Fruit fly (Drosophila melanogaster) whole organism, embryonic: ENCODE results near the gene Eip63E.
A peak's percentile ranks its signal among the peaks of the same experiment; 100 is the strongest.

Source experiments
- Ada2b ChIP-seq: fragments of 200-800 bp; sonication (Bioruptor generic); IDR thresholded peaks from 2 replicates; pipeline ENCODE4 v1.3.6; 2022; ENCODE audit warnings: missing biosample characterization, missing genetic modification characterization
- B-H1 ChIP-seq: fragments of 200-800 bp; sonication (Bioruptor generic); IDR thresholded peaks from 3 replicates; pipeline ENCODE4 v1.3.6; 2022; ENCODE audit warnings: missing biosample characterization, missing genetic modification characterization
- CG11695 ChIP-seq: fragments of 200-800 bp; sonication (Bioruptor generic); IDR thresholded peaks from 3 replicates; pipeline ENCODE4 v1.3.6; 2022; ENCODE audit warnings: missing biosample characterization, missing genetic modification characterization
- CG12659 ChIP-seq: fragments of 200-800 bp; sonication (Bioruptor generic); optimal IDR thresholded peaks from 3 replicates; lab custom pipeline; 2017; ENCODE audit warnings: mild to moderate bottlenecking, missing biosample characterization, missing genetic modification reagents, missing genetic modification characterization
- CG13123 ChIP-seq: fragments of 200-800 bp; sonication (Bioruptor generic); optimal IDR thresholded peaks from 2 replicates; lab custom pipeline; 2016; ENCODE audit warnings: missing biosample characterization, missing genetic modification characterization
- CG14014 ChIP-seq: fragments of 200-800 bp; sonication (Bioruptor generic); IDR thresholded peaks from 2 replicates; pipeline ENCODE4 v1.3.6; 2022; ENCODE audit warnings: missing biosample characterization, missing genetic modification characterization
- CG14050 ChIP-seq: fragments of 200-800 bp; sonication (Bioruptor generic); IDR thresholded peaks from 3 replicates; pipeline ENCODE4 v1.3.6; 2022; ENCODE audit warnings: missing biosample characterization, missing genetic modification characterization
- CG1529 ChIP-seq: fragments of 200-800 bp; sonication (Bioruptor generic); optimal IDR thresholded peaks from 3 replicates; lab custom pipeline; 2018; ENCODE audit warnings: missing biosample characterization, missing genetic modification characterization
- CG18619 ChIP-seq: fragments of 200-800 bp; sonication (Bioruptor generic); optimal IDR thresholded peaks from 3 replicates; lab custom pipeline; 2017; ENCODE audit warnings: missing biosample characterization, mild to moderate bottlenecking, missing genetic modification characterization
- CG2129 ChIP-seq: fragments of 200-800 bp; sonication (Bioruptor generic); IDR thresholded peaks from 2 replicates; pipeline ENCODE4 v1.3.6; 2022; ENCODE audit warnings: missing biosample characterization, missing genetic modification characterization; ENCODE audit not compliant: partially characterized antibody
- CG2199 ChIP-seq: fragments of 200-800 bp; sonication (Bioruptor generic); IDR thresholded peaks from 3 replicates; pipeline ENCODE4 v1.3.6; 2022; ENCODE audit warnings: missing biosample characterization, missing genetic modification characterization
- CG2678 ChIP-seq: fragments of 200-800 bp; sonication (Bioruptor generic); optimal IDR thresholded peaks from 3 replicates; lab custom pipeline; 2019; ENCODE audit warnings: missing biosample characterization, mild to moderate bottlenecking, missing genetic modification characterization, moderate library complexity
- CG2889 ChIP-seq: fragments of 200-800 bp; sonication (Bioruptor generic); IDR thresholded peaks from 3 replicates; pipeline ENCODE4 v1.3.6; 2022; ENCODE audit warnings: missing biosample characterization, missing genetic modification characterization
- CG30020 ChIP-seq: fragments of 200-800 bp; optimal IDR thresholded peaks from 2 replicates; lab custom pipeline; 2019; ENCODE audit warnings: missing biosample characterization, mild to moderate bottlenecking, missing genetic modification characterization, moderate library complexity
- CG31224 ChIP-seq: fragments of 200-800 bp; sonication (Bioruptor generic); IDR thresholded peaks from 2 replicates; pipeline ENCODE4 v1.3.6; 2022; ENCODE audit warnings: missing biosample characterization, missing genetic modification characterization
- CG3281 ChIP-seq: fragments of 200-800 bp; sonication (Bioruptor generic); optimal IDR thresholded peaks from 3 replicates; lab custom pipeline; 2017; ENCODE audit warnings: missing biosample characterization, mild to moderate bottlenecking, missing genetic modification characterization
- CG3847 ChIP-seq: fragments of 200-800 bp; sonication (Bioruptor generic); IDR thresholded peaks from 2 replicates; pipeline ENCODE4 v1.3.6; 2022; ENCODE audit warnings: missing biosample characterization, missing genetic modification characterization
- CG6791 ChIP-seq: fragments of 200-800 bp; sonication (Bioruptor generic); IDR thresholded peaks from 3 replicates; pipeline ENCODE4 v1.3.6; 2022; ENCODE audit warnings: missing biosample characterization, missing genetic modification characterization; ENCODE audit not compliant: partially characterized antibody
- CG7786 ChIP-seq: fragments of 200-800 bp; sonication (Bioruptor generic); optimal IDR thresholded peaks from 2 replicates; lab custom pipeline; 2016; ENCODE audit warnings: missing biosample characterization, missing genetic modification characterization
- CG8359 ChIP-seq: fragments of 200-800 bp; sonication (Bioruptor generic); optimal IDR thresholded peaks from 2 replicates; lab custom pipeline; 2017; ENCODE audit warnings: missing biosample characterization, mild to moderate bottlenecking, missing genetic modification characterization, borderline replicate concordance
- CHES-1-like ChIP-seq: fragments of 200-800 bp; sonication (Bioruptor generic); optimal IDR thresholded peaks from 2 replicates; lab custom pipeline; 2016; ENCODE audit warnings: missing biosample characterization, missing genetic modification characterization
- H2.0 ChIP-seq: fragments of 200-800 bp; sonication (Bioruptor generic); IDR thresholded peaks from 2 replicates; pipeline ENCODE4 v1.3.6; 2022; ENCODE audit warnings: missing biosample characterization, missing genetic modification characterization
- Hr3 ChIP-seq: fragments of 200-800 bp; sonication (Bioruptor generic); optimal IDR thresholded peaks from 3 replicates; lab custom pipeline; 2016; ENCODE audit warnings: missing biosample characterization, missing genetic modification characterization
- NC2β ChIP-seq: fragments of 200-800 bp; sonication (Bioruptor generic); optimal IDR thresholded peaks from 2 replicates; lab custom pipeline; 2016; ENCODE audit warnings: missing biosample characterization, missing genetic modification characterization
- Pdp1 ChIP-seq, 2 experiments: fragments of 200-800 bp; sonication (Bioruptor generic); optimal IDR thresholded peaks; 3 replicates each; lab custom pipeline; 2016; ENCODE audit warnings: missing biosample characterization in 2 of 2, missing genetic modification characterization in 2 of 2, mild to moderate bottlenecking in 1 of 2, moderate library complexity in 1 of 2
- Rfx ChIP-seq: fragments of 200-800 bp; sonication (Bioruptor generic); IDR thresholded peaks from 2 replicates; pipeline ENCODE4 v1.3.6; 2022; ENCODE audit warnings: missing biosample characterization, missing genetic modification characterization
- Sox102F ChIP-seq: fragments of 200-800 bp; sonication (Bioruptor generic); optimal IDR thresholded peaks from 2 replicates; lab custom pipeline; 2018; ENCODE audit warnings: missing biosample characterization, mild to moderate bottlenecking, missing genetic modification characterization, moderate library complexity
- Stat92E ChIP-seq, 3 experiments: fragments of >200 bp in 2 of 3; fragments of 200-800 bp in 1 of 3; sonication (Bioruptor generic) in 1 of 3; optimal IDR thresholded peaks; 2 replicates each; lab custom pipeline; 2017 to 2019; ENCODE audit warnings: missing biosample characterization in 3 of 3, missing genetic modification characterization in 3 of 3, mild to moderate bottlenecking in 1 of 3, moderate library complexity in 1 of 3
- bcd ChIP-seq: fragments of 200-800 bp; sonication (Bioruptor generic); optimal IDR thresholded peaks from 2 replicates; lab custom pipeline; 2017; ENCODE audit warnings: missing biosample characterization, mild to moderate bottlenecking, missing genetic modification characterization
- cad ChIP-seq: fragments of >200 bp; optimal IDR thresholded peaks from 2 replicates; lab custom pipeline; 2017; ENCODE audit warnings: missing biosample characterization, missing genetic modification characterization
- chif ChIP-seq, 2 experiments: fragments of 200-800 bp; sonication (Bioruptor generic); optimal IDR thresholded peaks; 3 replicates each; lab custom pipeline; 2016; ENCODE audit warnings: missing biosample characterization in 2 of 2, missing genetic modification characterization in 2 of 2
- crc ChIP-seq: fragments of 200-800 bp; sonication (Bioruptor generic); optimal IDR thresholded peaks from 2 replicates; lab custom pipeline; 2016; ENCODE audit warnings: missing biosample characterization, missing genetic modification characterization
- dmrt99B ChIP-seq: fragments of 200-800 bp; sonication (Bioruptor generic); optimal IDR thresholded peaks from 2 replicates; lab custom pipeline; 2018; ENCODE audit warnings: missing biosample characterization, mild to moderate bottlenecking, missing genetic modification characterization, moderate library complexity
- dysf ChIP-seq: fragments of 200-800 bp; sonication (Bioruptor generic); IDR thresholded peaks from 3 replicates; pipeline ENCODE4 v1.3.6; 2022; ENCODE audit warnings: missing biosample characterization, missing genetic modification characterization
- en ChIP-seq: fragments of 200-800 bp; sonication (Bioruptor generic); optimal IDR thresholded peaks from 2 replicates; lab custom pipeline; 2016; ENCODE audit warnings: missing biosample characterization, missing genetic modification characterization
- eve ChIP-seq, 2 experiments: fragments of >200 bp; optimal IDR thresholded peaks; 2 replicates each; lab custom pipeline; 2017; ENCODE audit warnings: missing biosample characterization in 2 of 2, missing genetic modification characterization in 2 of 2
- gce ChIP-seq: fragments of 200-800 bp; sonication (Bioruptor generic); IDR thresholded peaks from 3 replicates; pipeline ENCODE4 v1.3.6; 2022; ENCODE audit warnings: missing biosample characterization, missing genetic modification characterization
- grau ChIP-seq: fragments of 200-800 bp; optimal IDR thresholded peaks from 3 replicates; lab custom pipeline; 2019; ENCODE audit warnings: missing biosample characterization, mild to moderate bottlenecking, missing genetic modification characterization, moderate library complexity
- hkb ChIP-seq, 2 experiments: fragments of 200-800 bp in 1 of 2; fragments of >200 bp in 1 of 2; sonication (Bioruptor generic) in 1 of 2; IDR thresholded peaks in 1 of 2; optimal IDR thresholded peaks in 1 of 2; 2 replicates each; pipeline versions ENCODE4 v1.3.6 to Lab custom; 2017 to 2022; ENCODE audit warnings: missing biosample characterization in 1 of 2, missing genetic modification characterization in 1 of 2
- kah ChIP-seq: fragments of 200-800 bp; sonication (Bioruptor generic); optimal IDR thresholded peaks from 2 replicates; lab custom pipeline; 2018; ENCODE audit warnings: missing biosample characterization, mild to moderate bottlenecking, missing genetic modification characterization
- lab ChIP-seq: fragments of 200-800 bp; sonication (Bioruptor generic); optimal IDR thresholded peaks from 3 replicates; lab custom pipeline; 2017; ENCODE audit warnings: missing biosample characterization, missing genetic modification characterization, mild to moderate bottlenecking, moderate library complexity, missing genetic modification reagents
- nmo ChIP-seq: fragments of 200-800 bp; sonication (Bioruptor generic); optimal IDR thresholded peaks from 2 replicates; lab custom pipeline; 2018; ENCODE audit warnings: missing biosample characterization, mild to moderate bottlenecking, missing genetic modification characterization, moderate library complexity
- odd ChIP-seq: fragments of 200-800 bp; sonication (Bioruptor generic); optimal IDR thresholded peaks from 2 replicates; lab custom pipeline; 2017; ENCODE audit warnings: missing biosample characterization, mild to moderate bottlenecking, missing genetic modification characterization
- peb ChIP-seq: fragments of 200-800 bp; sonication (Bioruptor generic); IDR thresholded peaks from 2 replicates; pipeline ENCODE4 v1.3.6; 2022; ENCODE audit warnings: missing biosample characterization, missing genetic modification characterization
- phol ChIP-seq: fragments of 200-800 bp; sonication (Bioruptor generic); optimal IDR thresholded peaks from 3 replicates; lab custom pipeline; 2018; ENCODE audit warnings: missing biosample characterization, mild to moderate bottlenecking, missing genetic modification characterization, moderate library complexity
- sens-2 ChIP-seq: fragments of 200-800 bp; sonication (Bioruptor generic); IDR thresholded peaks from 2 replicates; pipeline ENCODE4 v1.3.6; 2022; ENCODE audit warnings: missing biosample characterization, missing genetic modification characterization
- slp2 ChIP-seq: fragments of 200-800 bp; sonication (Bioruptor generic); optimal IDR thresholded peaks from 2 replicates; lab custom pipeline; 2016; ENCODE audit warnings: missing biosample characterization, missing genetic modification characterization

The Eip63E gene

DNA sequence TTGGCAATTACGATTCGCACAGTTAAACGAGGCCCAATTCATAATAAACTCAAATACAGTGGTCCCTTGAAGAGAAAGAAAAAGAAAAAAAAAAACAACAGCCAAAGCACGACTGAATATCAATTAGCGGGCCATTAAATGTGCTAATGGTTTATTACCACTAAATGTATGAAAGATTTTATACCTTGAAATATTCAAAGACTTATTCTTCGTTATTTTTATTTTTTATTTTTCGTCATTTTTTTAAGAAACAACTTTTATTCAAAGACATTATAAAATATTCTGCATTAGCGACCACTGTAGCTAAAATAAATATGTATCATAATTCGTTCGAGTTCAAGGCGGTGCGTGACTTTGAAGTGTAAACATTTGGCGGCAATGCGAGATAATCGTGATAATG, 28.7 kb downstream of the Eip63E start (continued):
- peak; percentile 17 for TF ChIP-seq bcd
- no peak for TF ChIP-seq crc (GFP tag; lab: Kevin White, UChicago)
- TF ChIP-seq CG2129 = no peak
- no peak for TF ChIP-seq CG2199
- TF ChIP-seq CG3281 (GFP tag; lab: Kevin White, UChicago) = peak; percentile 42
- peak; percentile 53 for TF ChIP-seq CG2678 (tag; lab: Kevin White, UChicago)
- no peak for TF ChIP-seq hkb (optimal IDR thresholded peaks at IDR 0.05; lab: Kevin White, UChicago)
- TF ChIP-seq hkb (GFP tag; IDR thresholded peaks at IDR 0.05; lab: Robert Waterston, UW) = 0 out of 2 replicates have a peak, but pooled peaks have one; percentile 26
- no peak for TF ChIP-seq peb
- TF ChIP-seq CG31224 (GFP tag; lab: Robert Waterston, UW) = no peak
- 0 out of 2 replicates have a peak, but pooled peaks have one; percentile 10 for TF ChIP-seq Ada2b (GFP tag; lab: Robert Waterston, UW)
- no peak for TF ChIP-seq Stat92E (GFP tag; optimal IDR thresholded peaks at IDR 0.05; lab: Kevin White, UChicago)
- TF ChIP-seq Sox102F = peak; percentile 50
- TF ChIP-seq gce (GFP tag; lab: Robert Waterston, UW) = no peak
- peak; percentile 27; the same call in 1 of the 2 replicates for TF ChIP-seq CG14014
- TF ChIP-seq sens-2 (GFP tag; lab: Robert Waterston, UW) = no peak
- TF ChIP-seq CG7786 = peak; percentile 24
- peak in 1 of 2 experiments; percentile 0 for TF ChIP-seq chif (GFP tag; optimal IDR thresholded peaks at IDR 0.05; lab: Kevin White, UChicago)
- TF ChIP-seq slp2 (GFP tag; lab: Kevin White, UChicago) = peak; percentile 2
- peak; percentile 8 for TF ChIP-seq lab (GFP tag; lab: Kevin White, UChicago)
- no peak for TF ChIP-seq CG6791 (GFP tag; lab: Robert Waterston, UW)
- peak; percentile 35 for TF ChIP-seq nmo (GFP tag; lab: Kevin White, UChicago)
- TF ChIP-seq grau (tag; lab: Kevin White, UChicago) = peak; percentile 55
- no peak for TF ChIP-seq NC2β
- no peak for TF ChIP-seq cad (GFP tag; lab: Kevin White, UChicago)
- TF ChIP-seq Rfx (GFP tag; lab: Robert Waterston, UW) = peak; percentile 34; the same call in 1 of the 2 replicates
- TF ChIP-seq CHES-1-like (GFP tag; lab: Kevin White, UChicago) = no peak
- no peak for TF ChIP-seq CG30020 (tag; lab: Kevin White, UChicago)
- TF ChIP-seq CG8359 = no peak
- 0 out of 3 replicates have a peak, but pooled peaks have one; percentile 9 for TF ChIP-seq CG14050 (GFP tag; lab: Robert Waterston, UW)
- no peak for TF ChIP-seq kah (GFP tag; lab: Kevin White, UChicago)
- no peak for TF ChIP-seq B-H1
- peak; percentile 6 for TF ChIP-seq CG18619
- no peak for TF ChIP-seq odd
- TF ChIP-seq en (GFP tag; lab: Kevin White, UChicago) = no peak
- TF ChIP-seq phol (tag; lab: Kevin White, UChicago) = peak; percentile 25
- TF ChIP-seq dysf (GFP tag; lab: Robert Waterston, UW) = no peak; the same call in 2 of the 3 replicates
- peak; percentile 36 for TF ChIP-seq dmrt99B (tag; lab: Kevin White, UChicago)
- peak; percentile 38; the same call in 1 of the 3 replicates for TF ChIP-seq CG2889
- no peak for TF ChIP-seq CG13123
- no peak for TF ChIP-seq H2.0
- peak; percentile 51; the same call in 1 of the 3 replicates for TF ChIP-seq CG11695 (GFP tag; lab: Robert Waterston, UW)
- no peak for TF ChIP-seq CG1529 (GFP tag; lab: Kevin White, UChicago)
- peak in 1 of 2 experiments; percentile 13 for TF ChIP-seq Pdp1 (GFP tag; optimal IDR thresholded peaks at IDR 0.05; lab: Kevin White, UChicago)
- peak; percentile 25; the same call in 1 of the 2 replicates for TF ChIP-seq CG3847 (GFP tag; lab: Robert Waterston, UW)
- TF ChIP-seq Hr3 (GFP tag; lab: Kevin White, UChicago) = no peak
- TF ChIP-seq CG12659 (GFP tag; lab: Kevin White, UChicago) = peak; percentile 28
- TF ChIP-seq eve (GFP tag; optimal IDR thresholded peaks at IDR 0.05; lab: Kevin White, UChicago) = peak in 1 of 2 experiments; percentile 69
- TF ChIP-seq, all 482 proteins: peak for 83
